Worm (Caenorhabditis elegans) whole organism, L1 larva: ENCODE results near the gene E02H4.8.

Experiments
- Y116A8C.19 ChIP-seq: sonication (generic microtip); optimal IDR thresholded peaks from 2 replicates; lab custom pipeline; 2016; ENCODE audit warnings: missing compliant biosample characterization, missing genetic modification characterization, borderline replicate concordance
- ces-1 ChIP-seq: fragments of 150-350 bp; optimal IDR thresholded peaks from 2 replicates; lab custom pipeline; 2014; ENCODE audit warnings: missing biosample characterization, missing genetic modification reagents, missing genetic modification characterization
- dsc-1 ChIP-seq: sonication (generic microtip); optimal IDR thresholded peaks from 2 replicates; lab custom pipeline; 2016; ENCODE audit warnings: mild to moderate bottlenecking, missing genetic modification characterization, missing compliant biosample characterization
- egl-27 ChIP-seq, 2 experiments: fragments of 150-350 bp in 1 of 2; sonication (generic microtip); optimal IDR thresholded peaks; 3 replicates each; lab custom pipeline; 2017 to 2018; ENCODE audit warnings: missing biosample characterization in 2 of 2, missing genetic modification characterization in 2 of 2, missing genetic modification reagents in 2 of 2
- fkh-10 ChIP-seq: sonication (generic microtip); optimal IDR thresholded peaks from 2 replicates; lab custom pipeline; 2017; ENCODE audit warnings: missing biosample characterization, missing genetic modification reagents, missing genetic modification characterization
- lin-13 ChIP-seq: fragments of 150-350 bp; optimal IDR thresholded peaks from 2 replicates; lab custom pipeline; 2014; ENCODE audit warnings: missing biosample characterization, missing genetic modification reagents, missing genetic modification characterization
- mdl-1 ChIP-seq, 2 experiments: fragments of 150-350 bp; optimal IDR thresholded peaks; 2 replicates each; lab custom pipeline; 2014 to 2017; ENCODE audit warnings: missing biosample characterization in 2 of 2, missing genetic modification characterization in 2 of 2, inconsistent platforms in 1 of 2
- nhr-28 ChIP-seq: fragments of 150-350 bp; optimal IDR thresholded peaks from 2 replicates; lab custom pipeline; 2014; ENCODE audit warnings: missing biosample characterization, missing genetic modification characterization
- nhr-90 ChIP-seq: sonication (generic microtip); optimal IDR thresholded peaks from 2 replicates; lab custom pipeline; 2016; ENCODE audit warnings: mild to moderate bottlenecking, missing genetic modification characterization, missing compliant biosample characterization; ENCODE audit not compliant: poor library complexity
- rnt-1 ChIP-seq: sonication (generic microtip); optimal IDR thresholded peaks from 2 replicates; lab custom pipeline; 2016; ENCODE audit warnings: mild to moderate bottlenecking, missing genetic modification characterization, moderate library complexity, missing compliant biosample characterization
- unc-62 ChIP-seq: fragments of 150-350 bp; optimal IDR thresholded peaks from 2 replicates; lab custom pipeline; 2014; ENCODE audit warnings: missing biosample characterization, missing genetic modification reagents, missing genetic modification characterization
- ztf-4 ChIP-seq: fragments of 150-350 bp; optimal IDR thresholded peaks from 2 replicates; lab custom pipeline; 2014; ENCODE audit warnings: missing biosample characterization, missing genetic modification characterization

- TF ChIP-seq unc-62 (GFP tag; lab: Kevin White, UChicago): no peak
- no peak for TF ChIP-seq fkh-10 (GFP tag; lab: Kevin White, UChicago)
- TF ChIP-seq lin-13 (GFP tag; lab: Kevin White, UChicago): no peak
- no peak for TF ChIP-seq ces-1
- no peak for TF ChIP-seq rnt-1 (tag; lab: Kevin White, UChicago)
- no peak for TF ChIP-seq nhr-90 (tag; lab: Kevin White, UChicago)
- TF ChIP-seq mdl-1 (tag; optimal IDR thresholded peaks at IDR 0.05; lab: Kevin White, UChicago): no peak
- no peak for TF ChIP-seq ztf-4 (tag; lab: Kevin White, UChicago)
- TF ChIP-seq Y116A8C.19 (tag; lab: Kevin White, UChicago): no peak
- no peak for TF ChIP-seq egl-27 (tag; optimal IDR thresholded peaks at IDR 0.05; lab: Kevin White, UChicago)
- no peak for TF ChIP-seq dsc-1
- TF ChIP-seq nhr-28 (tag; lab: Kevin White, UChicago): no peak
These were observed 31.4 kb downstream of the E02H4.8 start for ce11 chrX:14231987-14232386.
